Worm (Caenorhabditis elegans): ENCODE results near the gene F23A7.8.
"Not testable (repeated sequence)": the region's sequence is repeated elsewhere in the genome, so short reads cannot be mapped to it uniquely, and the experiment has no call there.

The F23A7.8 gene

DNA sequence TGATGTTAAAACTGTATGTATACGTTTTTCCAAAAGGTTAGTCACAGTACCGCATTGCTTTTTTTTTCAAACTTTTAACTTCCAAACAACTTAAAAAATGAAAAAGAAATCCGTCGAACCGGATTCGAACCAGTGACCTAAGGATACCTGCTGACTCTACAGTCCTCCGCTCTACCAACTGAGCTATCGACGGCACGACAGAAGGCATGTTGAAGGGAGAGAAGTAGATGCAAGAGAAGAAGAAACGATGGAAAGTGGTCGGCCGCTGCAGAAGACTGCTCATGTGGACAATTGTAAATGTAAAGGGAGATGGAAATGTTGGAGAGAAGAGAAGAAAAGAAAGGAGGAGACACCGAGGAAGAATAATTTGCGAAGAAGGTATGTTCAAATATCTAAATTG, 3.5 kb upstream of the F23A7.8 start (continued):
- TF ChIP-seq fkh-10 (GFP tag; optimal IDR thresholded peaks at IDR 0.05) (peak; percentile 71), ceh-9 (tag; optimal IDR thresholded peaks at IDR 0.05) (peak; percentile 63), hlh-13 (GFP tag; optimal IDR thresholded peaks at IDR 0.05) (peak; percentile 76), pqm-1 (tag; optimal IDR thresholded peaks at IDR 0.05) (peak; percentile 67), zip-5 (tag; optimal IDR thresholded peaks at IDR 0.05) (peak; percentile 28), ceh-34 (tag; optimal IDR thresholded peaks at IDR 0.05) (peak; percentile 73), ceh-22 (tag; optimal IDR thresholded peaks at IDR 0.05) (no peak), ztf-16 (tag; optimal IDR thresholded peaks at IDR 0.05) (peak; percentile 75), K02D7.2 (tag; optimal IDR thresholded peaks at IDR 0.05) (peak; percentile 69), odd-2 (tag; optimal IDR thresholded peaks at IDR 0.05) (no peak), sox-2 (GFP tag; IDR thresholded peaks at IDR 0.05) (peak; percentile 81), hlh-6 (tag; optimal IDR thresholded peaks at IDR 0.05) (peak; percentile 87), F13H6.1 (tag; optimal IDR thresholded peaks at IDR 0.05) (peak; percentile 76), lim-6 (tag; optimal IDR thresholded peaks at IDR 0.05) (peak; percentile 36), pha-2 (tag; optimal IDR thresholded peaks at IDR 0.05) (peak; percentile 84), hlh-30 (tag; optimal IDR thresholded peaks at IDR 0.05; ENCODE audit: insufficient read depth) (peak; percentile 74)

ce11 chrX:16210518-16210917, 2.7 kb upstream of the F23A7.8 start, which contains the start of gene R11.4:
Gene R11.4 (minus strand): TSS chrX:16210618.
- no peak for TF ChIP-seq unc-55 (GFP tag; optimal IDR thresholded peaks at IDR 0.05)
- no peak for TF ChIP-seq ceh-22 (tag; optimal IDR thresholded peaks at IDR 0.05)
- TF ChIP-seq mec-3 (tag; optimal IDR thresholded peaks at IDR 0.05; ENCODE audit: borderline replicate concordance) = no peak
- no peak for TF ChIP-seq elt-4 (tag; optimal IDR thresholded peaks at IDR 0.05)
- TF ChIP-seq odd-2 (tag; optimal IDR thresholded peaks at IDR 0.05) = no peak
- no peak for TF ChIP-seq fkh-10 (GFP tag; optimal IDR thresholded peaks at IDR 0.05)
- no peak for TF ChIP-seq ceh-9 (tag; optimal IDR thresholded peaks at IDR 0.05)
- no peak for TF ChIP-seq sox-4 (tag; optimal IDR thresholded peaks at IDR 0.05)
- TF ChIP-seq hlh-8 (tag; optimal IDR thresholded peaks at IDR 0.05) = no peak
- no peak for TF ChIP-seq pax-1 (tag; optimal IDR thresholded peaks at IDR 0.05)
- TF ChIP-seq K09A11.1 (tag; optimal IDR thresholded peaks at IDR 0.05; ENCODE audit: insufficient read depth) = no peak
- TF ChIP-seq gmeb-2 (tag; optimal IDR thresholded peaks at IDR 0.05) = no peak
- no peak for TF ChIP-seq ceh-2 (tag; optimal IDR thresholded peaks at IDR 0.05)

DNA sequence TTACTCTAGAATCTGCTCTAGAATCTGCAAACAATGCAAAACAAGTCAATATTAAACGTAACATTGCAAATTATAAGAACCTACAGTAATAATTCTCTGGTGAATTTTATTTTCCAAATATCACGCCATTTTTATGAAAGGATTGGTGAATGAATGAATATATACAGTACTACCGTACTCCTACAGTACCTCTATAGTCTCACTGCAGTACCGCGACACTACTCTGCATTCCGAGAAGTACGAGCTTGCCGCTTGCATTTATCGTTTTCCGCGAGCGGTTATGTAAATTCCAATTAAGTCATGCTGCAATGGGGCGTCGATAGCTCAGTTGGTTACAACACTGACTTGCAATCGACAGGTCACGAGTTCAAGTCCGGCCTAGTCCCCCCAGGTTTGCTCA, 867 bp upstream of the F23A7.8 start, which contains the start of gene F23A7.4:
Gene F23A7.4 (plus strand): TSS at position 301 of the 400 bp plus-strand sequence.
- not testable (repeated sequence) for TF ChIP-seq ref-2 (tag; optimal IDR thresholded peaks at IDR 0.05); ceh-45 (GFP tag; IDR thresholded peaks at IDR 0.05); odd-2 (tag; optimal IDR thresholded peaks at IDR 0.05)

DNA sequence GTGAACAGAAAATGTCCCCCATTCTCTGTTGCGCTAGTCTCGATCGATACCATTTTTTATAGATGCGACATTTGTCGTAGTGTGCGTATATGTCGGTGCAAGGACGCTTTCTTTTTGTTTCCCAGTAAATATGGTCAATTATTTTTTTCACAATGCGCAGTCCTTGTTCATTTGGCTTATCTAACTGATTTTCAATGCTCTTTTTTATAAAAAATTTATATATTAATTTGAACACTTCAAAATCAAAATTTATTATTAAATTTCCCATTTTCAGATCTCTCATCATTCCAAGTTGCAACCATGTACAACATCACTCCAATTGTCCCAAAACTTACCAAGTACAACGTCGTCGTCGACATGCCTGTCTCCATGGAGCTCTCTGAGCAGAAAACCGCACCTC, 3.9 kb downstream of the F23A7.8 start, which contains the start of gene F23A7.1:
Gene F23A7.1 (plus strand): TSS at position 301 of the 400 bp plus-strand sequence.
- TF ChIP-seq pax-1 (tag; optimal IDR thresholded peaks at IDR 0.05) (no peak), nhr-232 (tag; optimal IDR thresholded peaks at IDR 0.05) (no peak), hlh-30 (tag; optimal IDR thresholded peaks at IDR 0.05; ENCODE audit: insufficient read depth) (no peak), ceh-34 (tag; optimal IDR thresholded peaks at IDR 0.05) (no peak), ceh-22 (tag; optimal IDR thresholded peaks at IDR 0.05) (no peak), ceh-6 (GFP tag; optimal IDR thresholded peaks at IDR 0.05) (no peak), ahr-1 (tag; optimal IDR thresholded peaks at IDR 0.05) (no peak), che-1 (tag; optimal IDR thresholded peaks at IDR 0.05) (no peak), eyg-1 (tag; optimal IDR thresholded peaks at IDR 0.05) (no peak), rnt-1 (tag; optimal IDR thresholded peaks at IDR 0.05) (no peak)

ce11 chrX:16217749-16218148, 4.6 kb downstream of the F23A7.8 start:
- TF ChIP-seq K09A11.1 (tag; optimal IDR thresholded peaks at IDR 0.05; ENCODE audit: insufficient read depth) (no peak), ceh-31 (tag; optimal IDR thresholded peaks at IDR 0.05) (no peak), pqm-1 (tag; optimal IDR thresholded peaks at IDR 0.05) (no peak), unc-55 (GFP tag; optimal IDR thresholded peaks at IDR 0.05) (no peak), ref-2 (tag; optimal IDR thresholded peaks at IDR 0.05) (no peak), hlh-8 (tag; optimal IDR thresholded peaks at IDR 0.05) (no peak), dve-1 (tag; optimal IDR thresholded peaks at IDR 0.05) (no peak), elt-2 (tag; optimal IDR thresholded peaks at IDR 0.05) (no peak), tbx-2 (tag; optimal IDR thresholded peaks at IDR 0.05) (no peak), pros-1 (tag; optimal IDR thresholded peaks at IDR 0.05) (no peak), lim-6 (tag; optimal IDR thresholded peaks at IDR 0.05) (no peak), pax-1 (tag; optimal IDR thresholded peaks at IDR 0.05) (no peak), C38D4.7 (GFP tag; optimal IDR thresholded peaks at IDR 0.05) (no peak), ceh-6 (GFP tag; optimal IDR thresholded peaks at IDR 0.05) (no peak), ceh-34 (tag; optimal IDR thresholded peaks at IDR 0.05) (no peak), pha-2 (tag; optimal IDR thresholded peaks at IDR 0.05) (no peak), hlh-13 (GFP tag; optimal IDR thresholded peaks at IDR 0.05) (no peak), ceh-24 (tag; optimal IDR thresholded peaks at IDR 0.05) (no peak), hlh-6 (tag; optimal IDR thresholded peaks at IDR 0.05) (no peak)

All from whole organism, late embryonic.